Fruit fly (Drosophila melanogaster): ENCODE measurements around the gene Jon25Biii.

Jon25Biii gene

dm6 chr2L:4973731-4974415 is 23.3 kb upstream of the Jon25Biii start, which contains the start of gene mRpL28 (continued):
- no peak for TF ChIP-seq CG17568 (GFP tag; optimal IDR thresholded peaks at IDR 0.05)
- TF ChIP-seq Eip74EF (GFP tag; optimal IDR thresholded peaks at IDR 0.05), result peak in 1 of 2 experiments; percentile 38
- no peak for TF ChIP-seq D19B (GFP tag; optimal IDR thresholded peaks at IDR 0.05)
- no peak for TF ChIP-seq insv (GFP tag; optimal IDR thresholded peaks at IDR 0.05)
- no peak for TF ChIP-seq Spps (tag; optimal IDR thresholded peaks at IDR 0.05)
- no peak for TF ChIP-seq sr (GFP tag; IDR thresholded peaks at IDR 0.05)
- peak; percentile 40 for TF ChIP-seq CG12391 (tag; optimal IDR thresholded peaks at IDR 0.05)
- TF ChIP-seq Neu2 (GFP tag; optimal IDR thresholded peaks at IDR 0.05; ENCODE audit: borderline replicate concordance), result no peak
- no peak for TF ChIP-seq CG15073 (GFP tag; optimal IDR thresholded peaks at IDR 0.05)
- TF ChIP-seq CG18764 (GFP tag; optimal IDR thresholded peaks at IDR 0.05), result no peak
- TF ChIP-seq CG17829 (tag; optimal IDR thresholded peaks at IDR 0.05), result peak; percentile 7
- no peak for TF ChIP-seq oc (tag; optimal IDR thresholded peaks at IDR 0.05)
- TF ChIP-seq Aef1 (GFP tag; IDR thresholded peaks at IDR 0.05), result no peak
- no peak for TF ChIP-seq bab2 (GFP tag; optimal IDR thresholded peaks at IDR 0.05)
- peak; percentile 37 for TF ChIP-seq grau (tag; optimal IDR thresholded peaks at IDR 0.05)
- no peak for TF ChIP-seq Lpt (GFP tag; optimal IDR thresholded peaks at IDR 0.05)
- TF ChIP-seq CG11247 (GFP tag; IDR thresholded peaks at IDR 0.05), result no peak
- TF ChIP-seq Optix (GFP tag; IDR thresholded peaks at IDR 0.05), result no peak
- TF ChIP-seq Sox102F (GFP tag; optimal IDR thresholded peaks at IDR 0.05), result no peak
- 0 out of 3 replicates have a peak, but pooled peaks have one; percentile 56 for TF ChIP-seq ci (GFP tag; IDR thresholded peaks at IDR 0.05)
- no peak for TF ChIP-seq Stat92E (GFP tag; optimal IDR thresholded peaks at IDR 0.05)
- TF ChIP-seq CG4424 (GFP tag; optimal IDR thresholded peaks at IDR 0.05), result no peak
- no peak for TF ChIP-seq CG33557 (GFP tag; optimal IDR thresholded peaks at IDR 0.05)
- TF ChIP-seq CG7928 (GFP tag; optimal IDR thresholded peaks at IDR 0.05), result no peak
- TF ChIP-seq emc (GFP tag; optimal IDR thresholded peaks at IDR 0.05), result no peak
- 0 out of 2 replicates have a peak, but pooled peaks have one; percentile 36 for TF ChIP-seq Ptx1 (GFP tag; IDR thresholded peaks at IDR 0.05)
- TF ChIP-seq CG14441 (GFP tag; IDR thresholded peaks at IDR 0.05), result no peak
- no peak for TF ChIP-seq Myb (GFP tag; optimal IDR thresholded peaks at IDR 0.05)
- TF ChIP-seq CG2116 (GFP tag; optimal IDR thresholded peaks at IDR 0.05), result no peak
- TF ChIP-seq Ets97D (GFP tag; optimal IDR thresholded peaks at IDR 0.05), result peak; percentile 30
- no peak for TF ChIP-seq twi (tag; optimal IDR thresholded peaks at IDR 0.05)
- no peak for TF ChIP-seq Gug (GFP tag; IDR thresholded peaks at IDR 0.05)
- TF ChIP-seq cas (GFP tag; IDR thresholded peaks at IDR 0.05), result no peak
- 0 out of 2 replicates have a peak, but pooled peaks have one; percentile 4 for TF ChIP-seq CG6689 (GFP tag; IDR thresholded peaks at IDR 0.05)
- peak; percentile 11; the same call in 1 of the 3 replicates for TF ChIP-seq CG34422 (GFP tag; IDR thresholded peaks at IDR 0.05)
- TF ChIP-seq inv (GFP tag; IDR thresholded peaks at IDR 0.05; ENCODE audit: partially characterized antibody), result peak; percentile 19; the same call in 1 of the 2 replicates
- TF ChIP-seq esg (GFP tag; conservative IDR thresholded peaks at IDR 0.05), result no peak
- peak; percentile 7 for TF ChIP-seq CG15479 (GFP tag; optimal IDR thresholded peaks at IDR 0.05)
- no peak for TF ChIP-seq bowl (GFP tag; IDR thresholded peaks at IDR 0.05)
- TF ChIP-seq yki (optimal IDR thresholded peaks at IDR 0.05), result no peak
- TF ChIP-seq z (GFP tag; IDR thresholded peaks at IDR 0.05), result no peak
- no peak for TF ChIP-seq tx (GFP tag; optimal IDR thresholded peaks at IDR 0.05)
- no peak for TF ChIP-seq klu (GFP tag; IDR thresholded peaks at IDR 0.05)
- TF ChIP-seq CG5180 (GFP tag; optimal IDR thresholded peaks at IDR 0.05), result no peak
- TF ChIP-seq Max (GFP tag; optimal IDR thresholded peaks at IDR 0.05), result no peak
- TF ChIP-seq cwo (GFP tag; optimal IDR thresholded peaks at IDR 0.05), result no peak
- TF ChIP-seq CG8944 (GFP tag; optimal IDR thresholded peaks at IDR 0.05), result no peak
- TF ChIP-seq bsh (GFP tag; optimal IDR thresholded peaks at IDR 0.05), result peak in 1 of 2 experiments; percentile 18
- no peak for TF ChIP-seq dan (GFP tag; IDR thresholded peaks at IDR 0.05)
- TF ChIP-seq ttk (GFP tag; IDR thresholded peaks at IDR 0.05), result no peak
